Fruit fly (Drosophila melanogaster): ENCODE results near the gene Socs16D.

The Socs16D gene

DNA sequence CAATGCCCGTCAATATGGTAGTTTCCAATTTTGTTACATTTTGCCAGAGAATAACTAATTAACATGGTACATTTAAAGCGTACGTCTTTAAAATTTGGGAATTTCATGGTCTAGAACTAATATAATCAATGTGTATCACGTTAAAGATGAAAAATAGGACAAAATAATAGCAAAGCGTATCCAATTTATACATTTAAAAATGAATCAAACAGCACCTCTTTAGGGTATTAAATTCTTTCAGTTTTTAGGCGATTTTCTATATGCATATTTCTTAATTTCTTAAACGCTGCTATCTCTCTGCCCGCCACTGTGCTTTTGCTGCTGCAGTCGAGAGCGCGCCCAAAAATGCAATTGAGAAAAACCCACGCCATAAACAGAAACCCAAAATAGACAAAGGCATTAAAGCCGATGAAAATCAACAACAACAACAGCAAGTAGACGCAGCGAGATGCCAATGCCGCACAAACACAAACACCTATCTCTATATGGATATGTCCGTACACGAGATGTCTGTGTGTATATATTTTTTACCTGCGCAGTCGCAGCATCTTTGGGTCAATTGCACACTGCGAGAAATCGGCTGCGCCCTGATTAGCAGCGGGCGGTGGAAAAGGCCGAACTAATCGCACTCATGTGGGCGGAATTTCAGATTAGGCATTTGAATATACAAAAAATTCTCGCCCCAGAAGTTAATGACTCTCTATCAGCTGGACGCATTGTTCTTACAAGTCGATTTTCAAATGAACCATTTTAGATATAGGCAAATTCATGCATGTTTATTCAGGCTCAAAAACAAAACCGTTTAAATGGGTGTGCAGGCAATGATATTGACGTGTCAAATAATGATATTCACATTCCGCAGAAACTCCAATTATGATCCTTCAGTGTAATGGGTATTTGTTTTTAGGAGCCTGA is 2.0 kb upstream of the Socs16D start (continued):
- TF ChIP-seq Ptx1 (GFP tag; IDR thresholded peaks at IDR 0.05) (0 out of 2 replicates have a peak, but pooled peaks have one; percentile 20), CG16779 (GFP tag; IDR thresholded peaks at IDR 0.05) (no peak), danr (GFP tag; IDR thresholded peaks at IDR 0.05) (no peak), CG33557 (GFP tag; optimal IDR thresholded peaks at IDR 0.05) (peak; percentile 79), nmo (GFP tag; optimal IDR thresholded peaks at IDR 0.05) (peak; percentile 87), CG16813 (GFP tag; IDR thresholded peaks at IDR 0.05; ENCODE audit: partially characterized antibody) (no peak), Mad (GFP tag; optimal IDR thresholded peaks at IDR 0.05) (no peak), Dek (tag; optimal IDR thresholded peaks at IDR 0.05) (peak; percentile 6), Deaf1 (tag; optimal IDR thresholded peaks at IDR 0.05) (peak; percentile 31), Chrac-16 (GFP tag; optimal IDR thresholded peaks at IDR 0.05) (peak; percentile 19), klu (GFP tag; IDR thresholded peaks at IDR 0.05) (no peak), onecut (GFP tag; IDR thresholded peaks at IDR 0.05) (peak; percentile 31; the same call in 1 of the 2 replicates), unpg (GFP tag; optimal IDR thresholded peaks at IDR 0.05) (peak; percentile 64), Ravus (GFP tag; IDR thresholded peaks at IDR 0.05) (no peak), vfl (GFP tag; optimal IDR thresholded peaks at IDR 0.05) (no peak)

DNA sequence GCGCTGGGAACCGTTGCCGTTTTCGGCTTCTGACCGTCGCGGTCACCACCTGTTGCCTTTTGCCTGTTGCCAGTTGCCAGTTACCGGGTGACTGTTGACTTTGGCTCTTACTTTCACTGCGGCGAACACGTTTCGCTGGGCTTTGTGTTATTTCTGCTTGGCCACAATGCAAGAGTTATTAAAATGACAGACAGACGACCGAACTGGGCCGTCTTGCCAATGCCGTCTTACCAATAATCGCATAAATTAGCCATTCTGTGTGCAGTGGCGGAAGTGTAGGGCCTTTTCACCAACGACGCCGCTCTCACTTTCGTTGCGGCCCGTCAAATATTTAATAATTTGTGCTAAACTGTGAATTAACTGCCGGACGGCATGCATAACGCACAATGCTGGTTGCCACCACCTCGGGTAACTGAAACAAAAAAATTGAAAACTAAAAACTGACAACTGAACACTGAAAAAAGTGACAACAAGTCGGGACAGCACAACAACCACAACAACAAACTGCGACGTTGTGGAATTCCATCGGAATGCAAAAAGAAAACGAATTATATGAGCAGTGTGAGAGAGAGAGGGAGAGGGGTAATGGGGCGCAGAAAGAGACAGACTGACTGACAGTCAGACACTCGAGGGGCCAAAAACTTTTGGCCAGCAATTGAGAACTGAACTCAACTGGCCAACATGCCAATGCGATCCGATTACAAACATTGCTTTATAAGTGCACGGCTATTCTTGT is 1.1 kb upstream of the Socs16D start:
- TF ChIP-seq CG7839 (tag; optimal IDR thresholded peaks at IDR 0.05) (no peak), Hr78 (GFP tag; optimal IDR thresholded peaks at IDR 0.05) (no peak), ci (GFP tag; IDR thresholded peaks at IDR 0.05) (0 out of 3 replicates have a peak, but pooled peaks have one; percentile 39), crol (GFP tag; IDR thresholded peaks at IDR 0.05) (peak; percentile 24; the same call in 1 of the 2 replicates), Ets65A (GFP tag) (peak; percentile 60), pho (GFP tag; optimal IDR thresholded peaks at IDR 0.05) (no peak), kah (GFP tag; optimal IDR thresholded peaks at IDR 0.05) (peak; percentile 30), tna (GFP tag; IDR thresholded peaks at IDR 0.05; ENCODE audit: partially characterized antibody) (no peak), CG1832 (GFP tag; optimal IDR thresholded peaks at IDR 0.05) (peak; percentile 42), sd (tag; optimal IDR thresholded peaks at IDR 0.05) (peak; percentile 94), CG4360 (GFP tag; IDR thresholded peaks at IDR 0.05) (peak; percentile 71; the same call in 1 of the 2 replicates), Blimp-1 (GFP tag; optimal IDR thresholded peaks at IDR 0.05) (peak; percentile 78), sens (GFP tag) (peak; percentile 8), luna (GFP tag; optimal IDR thresholded peaks at IDR 0.05) (no peak)

DNA sequence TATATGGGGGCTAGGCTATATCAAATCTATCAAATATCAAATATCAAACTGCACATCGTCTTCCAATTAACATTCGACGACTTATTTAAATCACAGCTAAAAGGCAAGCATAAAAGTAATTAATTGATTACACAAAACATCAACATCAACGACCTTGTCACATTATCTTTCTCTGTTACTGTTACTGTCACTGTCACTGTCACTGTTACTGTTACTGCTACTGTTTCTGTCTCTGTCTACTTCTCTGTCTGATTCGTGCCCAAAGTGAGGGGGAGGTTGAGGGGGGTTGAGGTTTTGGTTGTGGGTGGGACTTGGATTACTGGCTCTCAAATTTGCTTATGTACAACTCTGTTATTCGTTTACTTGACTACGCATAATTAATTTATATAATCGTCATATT is 5.9 kb downstream of the Socs16D start:
- TF ChIP-seq crol (GFP tag; IDR thresholded peaks at IDR 0.05): peak; percentile 94
- TF ChIP-seq chinmo (GFP tag; IDR thresholded peaks at IDR 0.05; ENCODE audit: partially characterized antibody): 0 out of 4 replicates have a peak, but pooled peaks have one; percentile 35
- no peak for TF ChIP-seq bcd (GFP tag; optimal IDR thresholded peaks at IDR 0.05)
- TF ChIP-seq CG3995 (GFP tag; optimal IDR thresholded peaks at IDR 0.05): peak; percentile 96
- peak in 1 of 2 experiments; percentile 18 for TF ChIP-seq Pdp1 (GFP tag; optimal IDR thresholded peaks at IDR 0.05)
- TF ChIP-seq CG17385 (GFP tag; optimal IDR thresholded peaks at IDR 0.05): peak; percentile 13
- peak; percentile 38 for TF ChIP-seq ftz-f1 (GFP tag; optimal IDR thresholded peaks at IDR 0.05)
- TF ChIP-seq B-H2 (GFP tag; optimal IDR thresholded peaks at IDR 0.05): peak; percentile 2
- peak; percentile 76 for TF ChIP-seq exex (tag; optimal IDR thresholded peaks at IDR 0.05)
- TF ChIP-seq YL-1 (GFP tag; optimal IDR thresholded peaks at IDR 0.05): no peak
- TF ChIP-seq ab (GFP tag; optimal IDR thresholded peaks at IDR 0.05): no peak
- TF ChIP-seq mirr (GFP tag; optimal IDR thresholded peaks at IDR 0.05): peak; percentile 66
- no peak for TF ChIP-seq Max (GFP tag; optimal IDR thresholded peaks at IDR 0.05)
- TF ChIP-seq Nf-YC (tag; optimal IDR thresholded peaks at IDR 0.05): peak; percentile 83
- no peak for TF ChIP-seq toy (GFP tag; IDR thresholded peaks at IDR 0.05)
- peak; percentile 16; the same call in 1 of the 2 replicates for TF ChIP-seq Scr (GFP tag; IDR thresholded peaks at IDR 0.05; ENCODE audit: partially characterized antibody)
- peak; percentile 35; the same call in 1 of the 3 replicates for TF ChIP-seq sr (GFP tag; IDR thresholded peaks at IDR 0.05)
- TF ChIP-seq CG1832 (GFP tag; optimal IDR thresholded peaks at IDR 0.05): peak; percentile 69
